Fruit fly (Drosophila melanogaster): Measurements from ENCODE around the gene NaPi-III.

NaPi-III gene

dm6 chr3L:11119396-11119900, 3.7 kb upstream of the NaPi-III start:
- TF ChIP-seq Mnt (GFP tag; optimal IDR thresholded peaks at IDR 0.05) (peak; percentile 7), CG7045 (GFP tag; optimal IDR thresholded peaks at IDR 0.05) (peak; percentile 1), CG11617 (GFP tag; optimal IDR thresholded peaks at IDR 0.05) (no peak), CG7101 (tag; optimal IDR thresholded peaks at IDR 0.05) (no peak), bab1 (GFP tag; optimal IDR thresholded peaks at IDR 0.05) (no peak), ovo (GFP tag; optimal IDR thresholded peaks at IDR 0.05) (no peak), Hr96 (GFP tag; optimal IDR thresholded peaks at IDR 0.05) (no peak), cnc (optimal IDR thresholded peaks at IDR 0.05) (no peak), cic (GFP tag; optimal IDR thresholded peaks at IDR 0.05) (no peak), pad (GFP tag; optimal IDR thresholded peaks at IDR 0.05) (peak; percentile 10), CG14711 (tag; optimal IDR thresholded peaks at IDR 0.05) (peak; percentile 77), CG33017 (tag; optimal IDR thresholded peaks at IDR 0.05) (no peak), kay (GFP tag; ENCODE audit: borderline replicate concordance) (no peak), Clk (GFP tag; optimal IDR thresholded peaks at IDR 0.05) (no peak), Crg-1 (GFP tag; optimal IDR thresholded peaks at IDR 0.05) (peak; percentile 56), CG1620 (GFP tag; optimal IDR thresholded peaks at IDR 0.05) (peak; percentile 20), toe (GFP tag; optimal IDR thresholded peaks at IDR 0.05) (no peak), tj (GFP tag; optimal IDR thresholded peaks at IDR 0.05) (no peak), CG5204 (GFP tag; optimal IDR thresholded peaks at IDR 0.05) (no peak), CG12768 (GFP tag; optimal IDR thresholded peaks at IDR 0.05) (peak; percentile 15)

DNA sequence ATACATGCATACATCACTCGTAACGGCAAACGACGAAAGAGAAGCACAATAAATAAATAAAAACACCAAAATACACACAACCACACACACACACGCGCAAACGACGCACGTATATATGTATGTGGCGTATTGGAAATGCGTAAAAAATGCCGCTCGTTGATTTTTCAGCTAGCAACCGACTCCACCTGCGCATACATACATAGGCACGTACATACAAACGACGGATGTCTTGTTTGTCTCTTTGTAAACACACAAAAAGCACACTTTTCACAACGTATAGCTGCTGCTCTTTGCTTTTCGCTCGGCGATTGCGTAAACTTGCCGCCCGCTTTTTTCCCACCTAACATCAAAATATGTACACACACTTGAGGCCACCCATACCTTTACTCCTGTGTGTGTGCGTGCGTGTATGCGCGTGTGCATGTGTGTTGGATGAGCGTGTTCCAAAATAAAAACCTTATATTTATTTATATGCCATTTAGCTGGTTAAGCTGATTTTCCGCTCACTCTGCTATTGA, 3.2 kb upstream of the NaPi-III start:
- TF ChIP-seq bab1 (GFP tag; optimal IDR thresholded peaks at IDR 0.05) (no peak), ovo (GFP tag; optimal IDR thresholded peaks at IDR 0.05) (peak; percentile 47), CG7045 (GFP tag; optimal IDR thresholded peaks at IDR 0.05) (no peak), CG33017 (tag; optimal IDR thresholded peaks at IDR 0.05) (no peak)

DNA sequence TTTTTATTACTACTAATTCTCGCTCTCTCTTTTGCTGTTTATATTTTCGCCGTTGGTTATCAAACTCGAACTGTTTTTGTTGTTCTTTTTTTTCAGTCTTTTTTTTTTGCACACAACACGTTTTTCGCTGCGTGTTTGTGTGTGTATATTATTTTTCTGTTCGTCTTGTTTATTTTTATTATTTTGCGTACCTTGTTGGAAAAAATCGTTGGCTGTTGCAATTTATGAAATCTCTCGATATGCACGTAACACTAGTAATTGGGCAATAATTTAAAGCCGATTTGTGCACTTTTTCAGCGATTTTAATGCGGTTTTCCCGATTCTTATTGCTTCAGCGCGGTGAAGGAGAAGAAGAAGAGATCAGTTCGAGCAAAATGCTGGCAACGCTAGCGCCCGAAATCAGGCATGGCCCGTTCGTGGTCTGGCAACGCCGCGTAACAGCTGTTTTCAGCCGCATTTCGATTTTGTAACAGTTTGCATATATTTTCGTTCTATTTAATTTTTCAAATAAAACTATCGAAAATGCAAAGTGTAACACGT, 2.7 kb upstream of the NaPi-III start, which contains the start of the genes FoxK and mRpL2:
Gene FoxK (minus strand): TSS at position 365 of the 540 bp plus-strand sequence.
Gene mRpL2 (plus strand): TSS at position 429 of the 540 bp plus-strand sequence.
- peak; percentile 91 for TF ChIP-seq Mnt (GFP tag; optimal IDR thresholded peaks at IDR 0.05)
- TF ChIP-seq cic (GFP tag; optimal IDR thresholded peaks at IDR 0.05): peak; percentile 93
- peak; percentile 31 for TF ChIP-seq bab1 (GFP tag; optimal IDR thresholded peaks at IDR 0.05)
- peak; percentile 89 for TF ChIP-seq CG11617 (GFP tag; optimal IDR thresholded peaks at IDR 0.05)
- no peak for TF ChIP-seq pad (GFP tag; optimal IDR thresholded peaks at IDR 0.05)
- TF ChIP-seq CG33017 (tag; optimal IDR thresholded peaks at IDR 0.05): peak; percentile 72
- peak; percentile 7 for TF ChIP-seq CG7101 (tag; optimal IDR thresholded peaks at IDR 0.05)
- peak; percentile 51 for TF ChIP-seq CG14711 (tag; optimal IDR thresholded peaks at IDR 0.05)
- TF ChIP-seq Crg-1 (GFP tag; optimal IDR thresholded peaks at IDR 0.05): peak; percentile 15
- peak; percentile 58 for TF ChIP-seq toe (GFP tag; optimal IDR thresholded peaks at IDR 0.05)
- peak; percentile 64 for TF ChIP-seq CG1620 (GFP tag; optimal IDR thresholded peaks at IDR 0.05)
- TF ChIP-seq ovo (GFP tag; optimal IDR thresholded peaks at IDR 0.05): peak; percentile 9
- peak; percentile 71 for TF ChIP-seq CG7045 (GFP tag; optimal IDR thresholded peaks at IDR 0.05)
- peak; percentile 98 for TF ChIP-seq kay (GFP tag; ENCODE audit: borderline replicate concordance)
- TF ChIP-seq tj (GFP tag; optimal IDR thresholded peaks at IDR 0.05): peak; percentile 88
- TF ChIP-seq CG5204 (GFP tag; optimal IDR thresholded peaks at IDR 0.05): no peak
- peak; percentile 57 for TF ChIP-seq Hr96 (GFP tag; optimal IDR thresholded peaks at IDR 0.05)
- no peak for TF ChIP-seq cnc (optimal IDR thresholded peaks at IDR 0.05)
- peak; percentile 7 for TF ChIP-seq Clk (GFP tag; optimal IDR thresholded peaks at IDR 0.05)
- peak; percentile 85 for TF ChIP-seq CG12768 (GFP tag; optimal IDR thresholded peaks at IDR 0.05)

- TF ChIP-seq ovo (GFP tag; optimal IDR thresholded peaks at IDR 0.05) (peak; percentile 24), kay (GFP tag; ENCODE audit: borderline replicate concordance) (no peak), pad (GFP tag; optimal IDR thresholded peaks at IDR 0.05) (peak; percentile 67), CG33017 (tag; optimal IDR thresholded peaks at IDR 0.05) (no peak), Clk (GFP tag; optimal IDR thresholded peaks at IDR 0.05) (no peak), CG7045 (GFP tag; optimal IDR thresholded peaks at IDR 0.05) (no peak), toe (GFP tag; optimal IDR thresholded peaks at IDR 0.05) (no peak), CG14711 (tag; optimal IDR thresholded peaks at IDR 0.05) (no peak), bab1 (GFP tag; optimal IDR thresholded peaks at IDR 0.05) (no peak), tj (GFP tag; optimal IDR thresholded peaks at IDR 0.05) (no peak)
These were observed 593 bp downstream of the NaPi-III start for dm6 chr3L:11123598-11124284.

- TF ChIP-seq Mnt (GFP tag; optimal IDR thresholded peaks at IDR 0.05): no peak
- no peak for TF ChIP-seq ovo (GFP tag; optimal IDR thresholded peaks at IDR 0.05)
- TF ChIP-seq Crg-1 (GFP tag; optimal IDR thresholded peaks at IDR 0.05): no peak
- no peak for TF ChIP-seq pad (GFP tag; optimal IDR thresholded peaks at IDR 0.05)
- TF ChIP-seq CG1620 (GFP tag; optimal IDR thresholded peaks at IDR 0.05): no peak
- no peak for TF ChIP-seq cic (GFP tag; optimal IDR thresholded peaks at IDR 0.05)
- no peak for TF ChIP-seq CG11617 (GFP tag; optimal IDR thresholded peaks at IDR 0.05)
- TF ChIP-seq kay (GFP tag; ENCODE audit: borderline replicate concordance): no peak
- TF ChIP-seq bab1 (GFP tag; optimal IDR thresholded peaks at IDR 0.05): no peak
- no peak for TF ChIP-seq CG12768 (GFP tag; optimal IDR thresholded peaks at IDR 0.05)
- no peak for TF ChIP-seq toe (GFP tag; optimal IDR thresholded peaks at IDR 0.05)
These were observed 1.3 kb downstream of the NaPi-III start for dm6 chr3L:11124439-11124838.

dm6 chr3L:11124841-11125240, 1.7 kb downstream of the NaPi-III start:
- TF ChIP-seq CG14711 (tag; optimal IDR thresholded peaks at IDR 0.05) (no peak), Crg-1 (GFP tag; optimal IDR thresholded peaks at IDR 0.05) (no peak), tj (GFP tag; optimal IDR thresholded peaks at IDR 0.05) (no peak), cnc (optimal IDR thresholded peaks at IDR 0.05) (no peak)

Measured in whole organism, adult.